Fruit fly (Drosophila melanogaster): ENCODE results near the gene lds.

The lds gene

DNA sequence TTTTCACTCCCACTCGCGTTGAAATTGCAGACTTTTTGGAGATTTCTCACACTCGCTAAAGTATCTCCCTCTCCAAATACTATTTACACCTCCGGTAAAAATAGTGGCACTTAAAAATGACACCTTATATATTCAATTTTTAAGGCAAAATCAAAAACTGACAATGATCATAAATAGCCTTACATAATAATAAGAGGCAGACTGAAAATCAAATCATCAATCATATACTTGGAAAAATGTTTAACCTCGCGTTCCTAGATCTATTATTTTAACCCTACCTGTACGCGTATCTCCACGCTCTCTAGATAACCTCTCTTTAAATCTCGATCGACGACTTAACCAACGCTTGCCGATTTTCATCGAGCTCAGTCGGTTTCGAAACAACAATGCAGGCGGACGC is 24.8 kb upstream of the lds start (continued):
- TF ChIP-seq D19A (tag; optimal IDR thresholded peaks at IDR 0.05) (no peak), pfk (GFP tag; optimal IDR thresholded peaks at IDR 0.05) (no peak), CG16863 (GFP tag; optimal IDR thresholded peaks at IDR 0.05) (no peak), wor (GFP tag; IDR thresholded peaks at IDR 0.05) (0 out of 2 replicates have a peak, but pooled peaks have one; percentile 46), ci (GFP tag; IDR thresholded peaks at IDR 0.05) (peak; percentile 44; the same call in 1 of the 3 replicates), CG6683 (GFP tag; optimal IDR thresholded peaks at IDR 0.05) (peak; percentile 47), PHDP (tag; optimal IDR thresholded peaks at IDR 0.05) (no peak), CG3847 (GFP tag; IDR thresholded peaks at IDR 0.05) (peak; percentile 67), tin (GFP tag; optimal IDR thresholded peaks at IDR 0.05) (peak; percentile 30), CG13624 (GFP tag; optimal IDR thresholded peaks at IDR 0.05) (peak; percentile 55), tup (GFP tag; optimal IDR thresholded peaks at IDR 0.05) (no peak), CG17802 (tag; optimal IDR thresholded peaks at IDR 0.05) (no peak), h (optimal IDR thresholded peaks at IDR 0.05) (no peak), CG31441 (GFP tag; IDR thresholded peaks at IDR 0.05) (no peak), CG2116 (GFP tag; optimal IDR thresholded peaks at IDR 0.05) (peak; percentile 12), CG10321 (GFP tag; IDR thresholded peaks at IDR 0.05) (no peak), NK7.1 (GFP tag; optimal IDR thresholded peaks at IDR 0.05) (no peak), repo (GFP tag; optimal IDR thresholded peaks at IDR 0.05) (no peak), CG4282 (GFP tag; optimal IDR thresholded peaks at IDR 0.05) (no peak), lab (GFP tag; optimal IDR thresholded peaks at IDR 0.05) (peak; percentile 90), CG12659 (GFP tag; optimal IDR thresholded peaks at IDR 0.05) (peak; percentile 75), tap (tag; optimal IDR thresholded peaks at IDR 0.05) (no peak), CG2199 (GFP tag; IDR thresholded peaks at IDR 0.05) (no peak), CG12155 (GFP tag; optimal IDR thresholded peaks at IDR 0.05) (peak; percentile 53), psq (GFP tag; optimal IDR thresholded peaks at IDR 0.05) (no peak), CG18599 (GFP tag; optimal IDR thresholded peaks at IDR 0.05) (no peak), CG10209 (GFP tag; optimal IDR thresholded peaks at IDR 0.05) (peak; percentile 62), tx (GFP tag; optimal IDR thresholded peaks at IDR 0.05) (no peak), CG31365 (tag; optimal IDR thresholded peaks at IDR 0.05) (peak; percentile 40), Max (GFP tag; optimal IDR thresholded peaks at IDR 0.05) (peak; percentile 62), gcm2 (GFP tag; optimal IDR thresholded peaks at IDR 0.05) (no peak), trh (GFP tag; optimal IDR thresholded peaks at IDR 0.05) (no peak), grau (tag; optimal IDR thresholded peaks at IDR 0.05) (peak; percentile 83), CG15696 (tag; optimal IDR thresholded peaks at IDR 0.05) (no peak), mld (GFP tag; IDR thresholded peaks at IDR 0.05; ENCODE audit: partially characterized antibody) (no peak), CG10147 (GFP tag; optimal IDR thresholded peaks at IDR 0.05) (no peak), C15 (GFP tag; IDR thresholded peaks at IDR 0.05) (no peak), Camta (GFP tag; optimal IDR thresholded peaks at IDR 0.05) (peak; percentile 52), CG14667 (GFP tag; IDR thresholded peaks at IDR 0.05) (peak; percentile 41; the same call in 1 of the 2 replicates), MTF-1 (GFP tag; optimal IDR thresholded peaks at IDR 0.05; ENCODE audit: borderline replicate concordance) (no peak), CG6175 (GFP tag; IDR thresholded peaks at IDR 0.05) (peak; percentile 73; the same call in 1 of the 3 replicates), so (GFP tag; IDR thresholded peaks at IDR 0.05) (peak; percentile 76; the same call in 1 of the 3 replicates), kni (GFP tag; optimal IDR thresholded peaks at IDR 0.05) (no peak), Scr (GFP tag; IDR thresholded peaks at IDR 0.05; ENCODE audit: partially characterized antibody) (no peak), p53 (GFP tag; optimal IDR thresholded peaks at IDR 0.05) (no peak), CG11560 (tag; IDR thresholded peaks at IDR 0.05) (no peak), yki (optimal IDR thresholded peaks at IDR 0.05) (no peak), sqz (GFP tag; optimal IDR thresholded peaks at IDR 0.05) (no peak), phol (tag; optimal IDR thresholded peaks at IDR 0.05) (peak; percentile 39), CG10565 (GFP tag; optimal IDR thresholded peaks at IDR 0.05) (no peak), CG11696 (GFP tag; IDR thresholded peaks at IDR 0.05) (peak; percentile 91), Hr3 (GFP tag; optimal IDR thresholded peaks at IDR 0.05) (peak; percentile 29)

Data from whole organism, embryonic.